Fruit fly (Drosophila melanogaster) whole organism, embryonic: ENCODE results near the gene CG6574.

Experiments
- Antp ChIP-seq: fragments of 200-800 bp; sonication (Bioruptor generic); optimal IDR thresholded peaks from 3 replicates; lab custom pipeline; 2016; ENCODE audit warnings: missing biosample characterization, missing genetic modification characterization
- B-H1 ChIP-seq: fragments of 200-800 bp; sonication (Bioruptor generic); IDR thresholded peaks from 3 replicates; pipeline ENCODE4 v1.3.6; 2022; ENCODE audit warnings: missing biosample characterization, missing genetic modification characterization
- CG1024 ChIP-seq: fragments of 200-800 bp; sonication (Bioruptor generic); IDR thresholded peaks from 2 replicates; pipeline ENCODE4 v1.3.6; 2022; ENCODE audit warnings: missing biosample characterization, missing genetic modification characterization
- CG10274 ChIP-seq: fragments of 200-800 bp; sonication (Bioruptor generic); optimal IDR thresholded peaks from 3 replicates; lab custom pipeline; 2017; ENCODE audit warnings: missing biosample characterization, mild to moderate bottlenecking, missing genetic modification characterization
- CG10654 ChIP-seq: fragments of 200-800 bp; sonication (Bioruptor generic); optimal IDR thresholded peaks from 2 replicates; lab custom pipeline; 2016; ENCODE audit warnings: missing biosample characterization, missing genetic modification characterization
- CG10959 ChIP-seq: fragments of 200-800 bp; sonication (Bioruptor generic); IDR thresholded peaks from 2 replicates; pipeline ENCODE4 v1.3.6; 2022; ENCODE audit warnings: missing biosample characterization, missing genetic modification characterization
- CG11398 ChIP-seq: fragments of 200-800 bp; sonication (Bioruptor generic); optimal IDR thresholded peaks from 2 replicates; lab custom pipeline; 2016; ENCODE audit warnings: missing biosample characterization, missing genetic modification characterization
- CG1602 ChIP-seq: fragments of 200-800 bp; sonication (Bioruptor generic); optimal IDR thresholded peaks from 3 replicates; lab custom pipeline; 2016; ENCODE audit warnings: missing biosample characterization, missing genetic modification characterization
- CG17186 ChIP-seq: fragments of 200-800 bp; sonication (Bioruptor generic); optimal IDR thresholded peaks from 3 replicates; lab custom pipeline; 2017; ENCODE audit warnings: missing biosample characterization, missing genetic modification reagents, missing genetic modification characterization
- CG18599 ChIP-seq: fragments of 200-800 bp; sonication (Bioruptor generic); optimal IDR thresholded peaks from 3 replicates; lab custom pipeline; 2017; ENCODE audit warnings: missing biosample characterization, missing genetic modification characterization, mild to moderate bottlenecking, moderate library complexity, missing genetic modification reagents
- CG18764 ChIP-seq: fragments of 200-800 bp; sonication (Bioruptor generic); optimal IDR thresholded peaks from 3 replicates; lab custom pipeline; 2016; ENCODE audit warnings: missing biosample characterization, missing genetic modification characterization
- CG30403 ChIP-seq: fragments of 200-800 bp; sonication (Bioruptor generic); optimal IDR thresholded peaks from 3 replicates; lab custom pipeline; 2016; ENCODE audit warnings: missing biosample characterization, missing genetic modification characterization
- CG31441 ChIP-seq: fragments of 200-800 bp; sonication (Bioruptor generic); IDR thresholded peaks from 2 replicates; pipeline ENCODE4 v1.3.6; 2022; ENCODE audit warnings: missing biosample characterization, missing genetic modification characterization
- CG4282 ChIP-seq: fragments of 200-800 bp; sonication (Bioruptor generic); optimal IDR thresholded peaks from 2 replicates; lab custom pipeline; 2016; ENCODE audit warnings: missing biosample characterization, missing genetic modification characterization
- CG43689 ChIP-seq: fragments of 200-800 bp; sonication (Bioruptor generic); IDR thresholded peaks from 2 replicates; pipeline ENCODE4 v1.3.6; 2022; ENCODE audit warnings: missing biosample characterization, missing genetic modification characterization
- CG6175 ChIP-seq: fragments of 200-800 bp; sonication (Bioruptor generic); IDR thresholded peaks from 3 replicates; pipeline ENCODE4 v1.3.6; 2022; ENCODE audit warnings: missing biosample characterization, missing genetic modification characterization
- CG6813 ChIP-seq: fragments of 200-800 bp; sonication (Bioruptor generic); optimal IDR thresholded peaks from 2 replicates; lab custom pipeline; 2017; ENCODE audit warnings: missing biosample characterization, missing genetic modification characterization, mild to moderate bottlenecking, moderate library complexity, missing genetic modification reagents
- CG7556 ChIP-seq: fragments of 200-800 bp; sonication (Bioruptor generic); optimal IDR thresholded peaks from 2 replicates; lab custom pipeline; 2017; ENCODE audit warnings: missing biosample characterization, mild to moderate bottlenecking, missing genetic modification characterization
- CG8281 ChIP-seq: fragments of 200-800 bp; sonication (Bioruptor generic); optimal IDR thresholded peaks from 2 replicates; lab custom pipeline; 2018; ENCODE audit warnings: missing biosample characterization, mild to moderate bottlenecking, missing genetic modification characterization, moderate library complexity
- CG9609 ChIP-seq: fragments of 200-800 bp; sonication (Bioruptor generic); optimal IDR thresholded peaks from 3 replicates; lab custom pipeline; 2016; ENCODE audit warnings: missing biosample characterization, missing genetic modification characterization
- CkIIα-i1 ChIP-seq: fragments of 200-800 bp; sonication (Bioruptor generic); IDR thresholded peaks from 2 replicates; pipeline ENCODE4 v1.3.6; 2022; ENCODE audit warnings: missing biosample characterization, missing genetic modification characterization
- D19A ChIP-seq: fragments of 200-800 bp; optimal IDR thresholded peaks from 3 replicates; lab custom pipeline; 2019; ENCODE audit warnings: missing biosample characterization, mild to moderate bottlenecking, missing genetic modification characterization, moderate library complexity
- Dfd ChIP-seq, 2 experiments: fragments of >200 bp; optimal IDR thresholded peaks; 2 replicates each; lab custom pipeline; 2017; ENCODE audit warnings: missing biosample characterization in 2 of 2, missing genetic modification characterization in 2 of 2
- HLHmδ ChIP-seq: fragments of 200-800 bp; sonication (Bioruptor generic); optimal IDR thresholded peaks from 2 replicates; lab custom pipeline; 2018; ENCODE audit warnings: missing biosample characterization, mild to moderate bottlenecking, missing genetic modification characterization, moderate library complexity
- Hey ChIP-seq: fragments of 200-800 bp; sonication (Bioruptor generic); optimal IDR thresholded peaks from 3 replicates; lab custom pipeline; 2018; ENCODE audit warnings: missing biosample characterization, mild to moderate bottlenecking, missing genetic modification characterization
- Lhr ChIP-seq: fragments of 200-800 bp; sonication (Bioruptor generic); optimal IDR thresholded peaks from 3 replicates; lab custom pipeline; 2017; ENCODE audit warnings: mild to moderate bottlenecking, missing biosample characterization, missing genetic modification reagents, missing genetic modification characterization
- MESR4 ChIP-seq: fragments of 200-800 bp; sonication (Bioruptor generic); optimal IDR thresholded peaks from 2 replicates; lab custom pipeline; 2018; ENCODE audit warnings: missing biosample characterization, mild to moderate bottlenecking, missing genetic modification characterization, moderate library complexity
- Max ChIP-seq: fragments of 200-800 bp; sonication (Bioruptor generic); optimal IDR thresholded peaks from 2 replicates; lab custom pipeline; 2016; ENCODE audit warnings: missing biosample characterization, mild to moderate bottlenecking, missing genetic modification characterization
- Myb ChIP-seq: fragments of 200-800 bp; sonication (Bioruptor generic); optimal IDR thresholded peaks from 2 replicates; lab custom pipeline; 2016; ENCODE audit warnings: missing biosample characterization, missing genetic modification characterization
- NC2α ChIP-seq: fragments of 200-800 bp; sonication (Bioruptor generic); optimal IDR thresholded peaks from 2 replicates; lab custom pipeline; 2016; ENCODE audit warnings: missing biosample characterization, missing genetic modification characterization
- NfI ChIP-seq: fragments of 200-800 bp; sonication (Bioruptor generic); optimal IDR thresholded peaks from 3 replicates; lab custom pipeline; 2018; ENCODE audit warnings: missing biosample characterization, mild to moderate bottlenecking, missing genetic modification characterization, moderate library complexity
- Oli ChIP-seq: fragments of 200-800 bp; sonication (Bioruptor generic); optimal IDR thresholded peaks from 2 replicates; lab custom pipeline; 2018; ENCODE audit warnings: missing biosample characterization, mild to moderate bottlenecking, missing genetic modification characterization, moderate library complexity
- Opbp ChIP-seq: fragments of 200-800 bp; sonication (Bioruptor generic); IDR thresholded peaks from 3 replicates; pipeline ENCODE4 v1.3.6; 2022; ENCODE audit warnings: missing biosample characterization, missing genetic modification characterization; ENCODE audit not compliant: partially characterized antibody
- Sry-β ChIP-seq: fragments of 200-800 bp; sonication (Bioruptor generic); optimal IDR thresholded peaks from 2 replicates; lab custom pipeline; 2018; ENCODE audit warnings: missing biosample characterization, mild to moderate bottlenecking, missing genetic modification characterization, moderate library complexity
- bab2 ChIP-seq: fragments of 200-800 bp; sonication (Bioruptor generic); optimal IDR thresholded peaks from 2 replicates; lab custom pipeline; 2016; ENCODE audit warnings: missing biosample characterization, missing genetic modification characterization
- bigmax ChIP-seq: fragments of 200-800 bp; sonication (Bioruptor generic); optimal IDR thresholded peaks from 2 replicates; lab custom pipeline; 2018; ENCODE audit warnings: missing biosample characterization, mild to moderate bottlenecking, missing genetic modification characterization
- dysf ChIP-seq: fragments of 200-800 bp; sonication (Bioruptor generic); IDR thresholded peaks from 3 replicates; pipeline ENCODE4 v1.3.6; 2022; ENCODE audit warnings: missing biosample characterization, missing genetic modification characterization
- eve ChIP-seq, 2 experiments: fragments of >200 bp; optimal IDR thresholded peaks; 2 replicates each; lab custom pipeline; 2017; ENCODE audit warnings: missing biosample characterization in 2 of 2, missing genetic modification characterization in 2 of 2
- eyg ChIP-seq: fragments of 200-800 bp; sonication (Bioruptor generic); optimal IDR thresholded peaks from 3 replicates; lab custom pipeline; 2016; ENCODE audit warnings: missing biosample characterization, missing genetic modification characterization
- fu2 ChIP-seq: fragments of 200-800 bp; sonication (Bioruptor generic); optimal IDR thresholded peaks from 2 replicates; lab custom pipeline; 2016; ENCODE audit warnings: missing biosample characterization, missing genetic modification characterization
- gcm ChIP-seq: fragments of 200-800 bp; sonication (Bioruptor generic); optimal IDR thresholded peaks from 2 replicates; lab custom pipeline; 2019; ENCODE audit warnings: missing biosample characterization, mild to moderate bottlenecking, missing genetic modification characterization, moderate library complexity
- gro ChIP-seq: fragments of 200-800 bp; sonication (Bioruptor generic); optimal IDR thresholded peaks from 2 replicates; lab custom pipeline; 2016; ENCODE audit warnings: missing biosample characterization, missing genetic modification characterization
- hkb ChIP-seq, 2 experiments: fragments of 200-800 bp in 1 of 2; fragments of >200 bp in 1 of 2; sonication (Bioruptor generic) in 1 of 2; IDR thresholded peaks in 1 of 2; optimal IDR thresholded peaks in 1 of 2; 2 replicates each; pipeline versions ENCODE4 v1.3.6 to Lab custom; 2017 to 2022; ENCODE audit warnings: missing biosample characterization in 1 of 2, missing genetic modification characterization in 1 of 2
- pb ChIP-seq: fragments of 200-800 bp; sonication (Bioruptor generic); optimal IDR thresholded peaks from 3 replicates; lab custom pipeline; 2016; ENCODE audit warnings: missing biosample characterization, missing genetic modification characterization
- pho ChIP-seq: fragments of 200-800 bp; sonication (Bioruptor generic); optimal IDR thresholded peaks from 2 replicates; lab custom pipeline; 2016; ENCODE audit warnings: missing biosample characterization, missing genetic modification characterization
- schlank ChIP-seq: fragments of 200-800 bp; sonication (Bioruptor generic); optimal IDR thresholded peaks from 2 replicates; lab custom pipeline; 2018; ENCODE audit warnings: missing biosample characterization, mild to moderate bottlenecking, missing genetic modification characterization
- slbo ChIP-seq: fragments of 200-800 bp; sonication (Bioruptor generic); IDR thresholded peaks from 2 replicates; pipeline ENCODE4 v1.3.6; 2022; ENCODE audit warnings: missing biosample characterization, missing genetic modification characterization
- stwl ChIP-seq: fragments of 200-800 bp; sonication (Bioruptor generic); optimal IDR thresholded peaks from 3 replicates; lab custom pipeline; 2018; ENCODE audit warnings: missing biosample characterization, mild to moderate bottlenecking, missing genetic modification characterization, moderate library complexity
- unc-4 ChIP-seq: fragments of 200-800 bp; sonication (Bioruptor generic); IDR thresholded peaks from 2 replicates; pipeline ENCODE4 v1.3.6; 2022; ENCODE audit warnings: missing biosample characterization, missing genetic modification characterization; ENCODE audit not compliant: partially characterized antibody

Gene CG6574

DNA sequence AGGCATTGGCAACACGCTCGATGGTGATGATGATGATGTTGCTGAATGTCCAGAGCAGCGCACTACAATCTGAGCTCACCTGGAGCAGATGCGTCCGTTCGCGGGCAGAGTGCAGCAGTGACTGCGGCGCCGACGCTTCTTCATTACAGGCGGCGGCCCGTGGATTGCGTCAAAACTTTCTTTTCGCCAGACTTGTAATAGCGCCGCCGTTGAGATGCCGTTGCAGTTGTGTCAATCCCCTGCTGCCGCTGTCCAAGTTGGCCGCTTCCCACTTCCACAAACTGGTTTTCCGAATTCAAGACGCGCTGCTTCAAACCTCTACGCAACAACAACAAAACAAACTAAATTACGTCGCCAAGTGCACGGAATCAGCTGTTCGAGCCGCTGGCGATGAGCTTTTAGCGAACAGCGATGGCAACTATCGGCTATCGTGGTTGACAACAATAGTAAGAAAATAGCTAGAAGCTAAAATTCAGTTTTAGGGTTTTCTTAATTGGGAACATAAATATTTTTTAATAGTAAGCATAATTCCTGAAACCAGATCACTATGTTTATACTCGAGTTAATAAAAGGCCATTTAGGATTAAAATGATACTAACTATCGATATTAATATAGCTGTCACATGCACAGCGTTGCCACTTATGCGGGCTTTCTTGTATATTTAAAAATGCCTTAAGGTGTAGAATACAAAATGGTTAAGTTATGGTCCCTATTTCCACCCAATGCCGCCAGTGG is 19.2 kb upstream of the CG6574 start, which contains the start of gene Tpc1 (continued):
- TF ChIP-seq hkb (optimal IDR thresholded peaks at IDR 0.05; lab: Kevin White, UChicago): no peak
- TF ChIP-seq hkb (GFP tag; IDR thresholded peaks at IDR 0.05; lab: Robert Waterston, UW): no peak
- no peak for TF ChIP-seq NC2α
- no peak for TF ChIP-seq schlank (tag; lab: Kevin White, UChicago)
- peak; percentile 55 for TF ChIP-seq pho (GFP tag; lab: Kevin White, UChicago)
- TF ChIP-seq CkIIα-i1 (GFP tag; lab: Robert Waterston, UW): no peak
- no peak for TF ChIP-seq CG43689 (GFP tag; lab: Robert Waterston, UW)
- peak; percentile 23; the same call in 1 of the 2 replicates for TF ChIP-seq CG31441
- no peak for TF ChIP-seq CG11398
- TF ChIP-seq CG6175 (GFP tag; lab: Robert Waterston, UW): no peak
- TF ChIP-seq Dfd (GFP tag; optimal IDR thresholded peaks at IDR 0.05; lab: Kevin White, UChicago): no peak
- 0 out of 2 replicates have a peak, but pooled peaks have one; percentile 18 for TF ChIP-seq CG1024
- TF ChIP-seq Oli (tag; lab: Kevin White, UChicago): no peak
- TF ChIP-seq CG7556 (GFP tag; lab: Kevin White, UChicago): no peak
- TF ChIP-seq Sry-β (GFP tag; lab: Kevin White, UChicago): peak; percentile 99
- TF ChIP-seq CG9609: peak; percentile 27
- TF ChIP-seq Opbp (GFP tag; lab: Robert Waterston, UW): peak; percentile 69
- TF ChIP-seq stwl (tag; lab: Kevin White, UChicago): peak; percentile 36
- peak; percentile 39 for TF ChIP-seq Myb
- TF ChIP-seq gro (GFP tag; lab: Kevin White, UChicago): peak; percentile 63
- no peak for TF ChIP-seq Max
- TF ChIP-seq eve (GFP tag; optimal IDR thresholded peaks at IDR 0.05; lab: Kevin White, UChicago): no peak
- TF ChIP-seq Hey (tag; lab: Kevin White, UChicago): no peak
- peak; percentile 52 for TF ChIP-seq MESR4
- no peak for TF ChIP-seq CG6813 (GFP tag; lab: Kevin White, UChicago)
- peak; percentile 36 for TF ChIP-seq HLHmδ (GFP tag; lab: Kevin White, UChicago)
- TF ChIP-seq slbo (GFP tag; lab: Robert Waterston, UW): peak; percentile 46; the same call in 1 of the 2 replicates
- no peak for TF ChIP-seq Antp (GFP tag; lab: Kevin White, UChicago)
- TF ChIP-seq gcm (GFP tag; lab: Kevin White, UChicago): peak; percentile 63
- TF ChIP-seq B-H1 (GFP tag; lab: Robert Waterston, UW): no peak
- TF ChIP-seq unc-4: peak; percentile 94
- TF ChIP-seq CG17186 (GFP tag; lab: Kevin White, UChicago): no peak
- TF ChIP-seq CG10654 (GFP tag; lab: Kevin White, UChicago): peak; percentile 7
- TF ChIP-seq pb: no peak
- TF ChIP-seq CG10274 (GFP tag; lab: Kevin White, UChicago): no peak
- peak; percentile 57 for TF ChIP-seq CG30403
- TF ChIP-seq bab2 (GFP tag; lab: Kevin White, UChicago): peak; percentile 24
- no peak for TF ChIP-seq CG18764 (GFP tag; lab: Kevin White, UChicago)
- TF ChIP-seq fu2 (GFP tag; lab: Kevin White, UChicago): no peak
- TF ChIP-seq CG18599: peak; percentile 8
- no peak for TF ChIP-seq CG10959
- TF ChIP-seq Lhr (GFP tag; lab: Kevin White, UChicago): peak; percentile 21
- TF ChIP-seq CG8281 (tag; lab: Kevin White, UChicago): no peak
- TF ChIP-seq bigmax: no peak
- TF ChIP-seq NfI: peak; percentile 28
- no peak for TF ChIP-seq CG4282 (GFP tag; lab: Kevin White, UChicago)
- TF ChIP-seq eyg (GFP tag; lab: Kevin White, UChicago): peak; percentile 39
- peak; percentile 27 for TF ChIP-seq CG1602 (GFP tag; lab: Kevin White, UChicago)
- TF ChIP-seq D19A: no peak
- TF ChIP-seq dysf (GFP tag; lab: Robert Waterston, UW): no peak
